Fruit fly (Drosophila melanogaster) whole organism, embryonic: ENCODE measurements around the gene msd1.

Experiments used
- B-H2 ChIP-seq: fragments of 200-800 bp; sonication (Bioruptor generic); optimal IDR thresholded peaks from 2 replicates; lab custom pipeline; 2018; ENCODE audit warnings: missing biosample characterization, mild to moderate bottlenecking, missing genetic modification characterization
- BEAF-32 ChIP-seq: fragments of 200-800 bp; sonication (Bioruptor generic); optimal IDR thresholded peaks from 3 replicates; lab custom pipeline; 2017; ENCODE audit warnings: missing biosample characterization, missing genetic modification characterization, mild to moderate bottlenecking, moderate library complexity, missing genetic modification reagents
- CG10147 ChIP-seq: fragments of 200-800 bp; sonication (Bioruptor generic); optimal IDR thresholded peaks from 2 replicates; lab custom pipeline; 2019; ENCODE audit warnings: missing biosample characterization, mild to moderate bottlenecking, missing genetic modification characterization, moderate library complexity
- CG10979 ChIP-seq: fragments of 200-800 bp; sonication (Bioruptor generic); optimal IDR thresholded peaks from 2 replicates; lab custom pipeline; 2018; ENCODE audit warnings: missing biosample characterization, mild to moderate bottlenecking, missing genetic modification characterization, moderate library complexity
- CG12744 ChIP-seq: fragments of 200-800 bp; sonication (Bioruptor generic); optimal IDR thresholded peaks from 2 replicates; lab custom pipeline; 2016; ENCODE audit warnings: missing biosample characterization, missing genetic modification characterization
- CG12942 ChIP-seq: fragments of 200-800 bp; sonication (Bioruptor generic); optimal IDR thresholded peaks from 3 replicates; lab custom pipeline; 2016; ENCODE audit warnings: missing biosample characterization, missing genetic modification characterization
- CG14014 ChIP-seq: fragments of 200-800 bp; sonication (Bioruptor generic); IDR thresholded peaks from 2 replicates; pipeline ENCODE4 v1.3.6; 2022; ENCODE audit warnings: missing biosample characterization, missing genetic modification characterization
- CG15073 ChIP-seq: fragments of 200-800 bp; sonication (Bioruptor generic); optimal IDR thresholded peaks from 2 replicates; lab custom pipeline; 2016; ENCODE audit warnings: missing biosample characterization, missing genetic modification characterization
- CG15479 ChIP-seq: fragments of 200-800 bp; sonication (Bioruptor generic); optimal IDR thresholded peaks from 3 replicates; lab custom pipeline; 2019; ENCODE audit warnings: missing biosample characterization, mild to moderate bottlenecking, missing genetic modification characterization, moderate library complexity
- CG15514 ChIP-seq: fragments of 200-800 bp; sonication (Bioruptor generic); optimal IDR thresholded peaks from 3 replicates; lab custom pipeline; 2017; ENCODE audit warnings: missing biosample characterization, missing genetic modification characterization, mild to moderate bottlenecking, moderate library complexity, missing genetic modification reagents
- CG16779 ChIP-seq: fragments of 200-800 bp; sonication (Bioruptor generic); IDR thresholded peaks from 2 replicates; pipeline ENCODE4 v1.3.6; 2022; ENCODE audit warnings: missing biosample characterization, missing genetic modification characterization
- CG18262 ChIP-seq: fragments of 200-800 bp; optimal IDR thresholded peaks from 3 replicates; lab custom pipeline; 2019; ENCODE audit warnings: missing biosample characterization, mild to moderate bottlenecking, missing genetic modification characterization, moderate library complexity
- CG18599 ChIP-seq: fragments of 200-800 bp; sonication (Bioruptor generic); optimal IDR thresholded peaks from 3 replicates; lab custom pipeline; 2017; ENCODE audit warnings: missing biosample characterization, missing genetic modification characterization, mild to moderate bottlenecking, moderate library complexity, missing genetic modification reagents
- CG18764 ChIP-seq: fragments of 200-800 bp; sonication (Bioruptor generic); optimal IDR thresholded peaks from 3 replicates; lab custom pipeline; 2016; ENCODE audit warnings: missing biosample characterization, missing genetic modification characterization
- CG3407 ChIP-seq: fragments of 200-800 bp; sonication (Bioruptor generic); optimal IDR thresholded peaks from 2 replicates; lab custom pipeline; 2018; ENCODE audit warnings: missing biosample characterization, mild to moderate bottlenecking, missing genetic modification characterization
- CG34224 ChIP-seq: fragments of 200-800 bp; sonication (Bioruptor generic); IDR thresholded peaks from 3 replicates; pipeline ENCODE4 v1.3.6; 2022; ENCODE audit warnings: missing biosample characterization, missing genetic modification characterization; ENCODE audit not compliant: partially characterized antibody
- CG6791 ChIP-seq: fragments of 200-800 bp; sonication (Bioruptor generic); IDR thresholded peaks from 3 replicates; pipeline ENCODE4 v1.3.6; 2022; ENCODE audit warnings: missing biosample characterization, missing genetic modification characterization; ENCODE audit not compliant: partially characterized antibody
- Dp ChIP-seq: fragments of 200-800 bp; sonication (Bioruptor generic); optimal IDR thresholded peaks from 2 replicates; lab custom pipeline; 2018; ENCODE audit warnings: missing biosample characterization, mild to moderate bottlenecking, missing genetic modification characterization, moderate library complexity
- Hmr ChIP-seq: fragments of 200-800 bp; sonication (Bioruptor generic); optimal IDR thresholded peaks from 3 replicates; lab custom pipeline; 2017; ENCODE audit warnings: mild to moderate bottlenecking, missing biosample characterization, missing genetic modification reagents, missing genetic modification characterization
- Lpt ChIP-seq: fragments of >200 bp; optimal IDR thresholded peaks from 2 replicates; lab custom pipeline; 2018; ENCODE audit warnings: missing biosample characterization, missing genetic modification characterization
- MBD-R2 ChIP-seq: fragments of 200-800 bp; sonication (Bioruptor generic); IDR thresholded peaks from 2 replicates; pipeline ENCODE4 v1.3.6; 2022; ENCODE audit warnings: missing biosample characterization, missing genetic modification characterization
- NC2α ChIP-seq: fragments of 200-800 bp; sonication (Bioruptor generic); optimal IDR thresholded peaks from 2 replicates; lab custom pipeline; 2016; ENCODE audit warnings: missing biosample characterization, missing genetic modification characterization
- NK7.1 ChIP-seq: fragments of 200-800 bp; sonication (Bioruptor generic); optimal IDR thresholded peaks from 3 replicates; lab custom pipeline; 2016; ENCODE audit warnings: missing biosample characterization, missing genetic modification characterization
- Opbp ChIP-seq: fragments of 200-800 bp; sonication (Bioruptor generic); IDR thresholded peaks from 3 replicates; pipeline ENCODE4 v1.3.6; 2022; ENCODE audit warnings: missing biosample characterization, missing genetic modification characterization; ENCODE audit not compliant: partially characterized antibody
- Rx ChIP-seq: fragments of 200-800 bp; sonication (Bioruptor generic); IDR thresholded peaks from 2 replicates; pipeline ENCODE4 v1.3.6; 2022; ENCODE audit warnings: missing biosample characterization, missing genetic modification characterization
- Taf1 ChIP-seq: fragments of 200-800 bp; sonication (Bioruptor generic); IDR thresholded peaks from 2 replicates; pipeline ENCODE4 v1.3.6; 2022; ENCODE audit warnings: missing biosample characterization, missing genetic modification characterization
- bbx ChIP-seq: fragments of 200-800 bp; sonication (Bioruptor generic); IDR thresholded peaks from 2 replicates; pipeline ENCODE4 v1.3.6; 2022; ENCODE audit warnings: missing biosample characterization, missing genetic modification characterization; ENCODE audit not compliant: partially characterized antibody
- ci ChIP-seq: fragments of 200-800 bp; sonication (Bioruptor generic); IDR thresholded peaks from 3 replicates; pipeline ENCODE4 v1.3.6; 2022; ENCODE audit warnings: missing biosample characterization, missing genetic modification characterization
- dati ChIP-seq: fragments of 200-800 bp; sonication (Bioruptor generic); IDR thresholded peaks from 2 replicates; pipeline ENCODE4 v1.3.6; 2022; ENCODE audit warnings: missing biosample characterization, missing genetic modification characterization
- dysf ChIP-seq: fragments of 200-800 bp; sonication (Bioruptor generic); IDR thresholded peaks from 3 replicates; pipeline ENCODE4 v1.3.6; 2022; ENCODE audit warnings: missing biosample characterization, missing genetic modification characterization
- emc ChIP-seq: fragments of 200-800 bp; sonication (Bioruptor generic); optimal IDR thresholded peaks from 2 replicates; lab custom pipeline; 2016; ENCODE audit warnings: missing biosample characterization, missing genetic modification characterization
- exex ChIP-seq: fragments of 200-800 bp; sonication (Bioruptor generic); optimal IDR thresholded peaks from 4 replicates; lab custom pipeline; 2018; ENCODE audit warnings: missing biosample characterization, mild to moderate bottlenecking, missing genetic modification characterization, moderate library complexity
- gsb-n ChIP-seq: fragments of 200-800 bp; sonication (Bioruptor generic); optimal IDR thresholded peaks from 3 replicates; lab custom pipeline; 2018; ENCODE audit warnings: missing biosample characterization, mild to moderate bottlenecking, missing genetic modification characterization
- her ChIP-seq: fragments of 200-800 bp; sonication (Bioruptor generic); optimal IDR thresholded peaks from 2 replicates; lab custom pipeline; 2016; ENCODE audit warnings: missing biosample characterization, missing genetic modification characterization
- hkb ChIP-seq, 2 experiments: fragments of 200-800 bp in 1 of 2; fragments of >200 bp in 1 of 2; sonication (Bioruptor generic) in 1 of 2; IDR thresholded peaks in 1 of 2; optimal IDR thresholded peaks in 1 of 2; 2 replicates each; pipeline versions ENCODE4 v1.3.6 to Lab custom; 2017 to 2022; ENCODE audit warnings: missing biosample characterization in 1 of 2, missing genetic modification characterization in 1 of 2
- lola ChIP-seq, 3 experiments: fragments of >200 bp in 2 of 3; fragments of 200-800 bp in 1 of 3; sonication (Bioruptor generic) in 1 of 3; optimal IDR thresholded peaks; 2 replicates each; lab custom pipeline; 2017 to 2019; ENCODE audit warnings: missing biosample characterization in 3 of 3, missing genetic modification characterization in 3 of 3, mild to moderate bottlenecking in 1 of 3, moderate library complexity in 1 of 3
- luna ChIP-seq: fragments of 200-800 bp; sonication (Bioruptor generic); optimal IDR thresholded peaks from 2 replicates; lab custom pipeline; 2016; ENCODE audit warnings: missing biosample characterization, missing genetic modification characterization
- maf-S ChIP-seq: fragments of 200-800 bp; sonication (Bioruptor generic); optimal IDR thresholded peaks from 2 replicates; lab custom pipeline; 2016; ENCODE audit warnings: missing biosample characterization, missing genetic modification characterization
- mirr ChIP-seq: fragments of 200-800 bp; sonication (Bioruptor generic); optimal IDR thresholded peaks from 3 replicates; lab custom pipeline; 2018; ENCODE audit warnings: missing biosample characterization, mild to moderate bottlenecking, missing genetic modification characterization
- nom ChIP-seq: fragments of 200-800 bp; sonication (Bioruptor generic); optimal IDR thresholded peaks from 2 replicates; lab custom pipeline; 2017; ENCODE audit warnings: missing biosample characterization, missing genetic modification characterization, mild to moderate bottlenecking, moderate library complexity, missing genetic modification reagents
- p53 ChIP-seq: fragments of 200-800 bp; sonication (Bioruptor generic); optimal IDR thresholded peaks from 2 replicates; lab custom pipeline; 2016; ENCODE audit warnings: missing biosample characterization, missing genetic modification characterization
- pho ChIP-seq: fragments of 200-800 bp; sonication (Bioruptor generic); optimal IDR thresholded peaks from 2 replicates; lab custom pipeline; 2016; ENCODE audit warnings: missing biosample characterization, missing genetic modification characterization
- pum ChIP-seq: fragments of 200-800 bp; sonication (Bioruptor generic); optimal IDR thresholded peaks from 2 replicates; lab custom pipeline; 2016; ENCODE audit warnings: missing biosample characterization, missing genetic modification characterization
- rib ChIP-seq: fragments of 200-800 bp; sonication (Bioruptor generic); IDR thresholded peaks from 2 replicates; pipeline ENCODE4 v1.3.6; 2022; ENCODE audit warnings: missing biosample characterization, missing genetic modification characterization
- salm ChIP-seq: fragments of 200-800 bp; sonication (Bioruptor generic); optimal IDR thresholded peaks from 2 replicates; lab custom pipeline; 2018; ENCODE audit warnings: missing biosample characterization, mild to moderate bottlenecking, missing genetic modification characterization
- sens ChIP-seq: fragments of 200-800 bp; sonication (Bioruptor generic); peaks from one replicate; lab custom pipeline; 2016; ENCODE audit warnings: missing biosample characterization, missing genetic modification characterization
- ttk ChIP-seq: fragments of 200-800 bp; sonication (Bioruptor generic); IDR thresholded peaks from 2 replicates; pipeline ENCODE4 v2.1.2; 2022; ENCODE audit warnings: missing biosample characterization, missing genetic modification characterization
- unpg ChIP-seq: fragments of 200-800 bp; sonication (Bioruptor generic); optimal IDR thresholded peaks from 3 replicates; lab custom pipeline; 2018; ENCODE audit warnings: missing biosample characterization, mild to moderate bottlenecking, missing genetic modification characterization, moderate library complexity
- zen2 ChIP-seq: fragments of 200-800 bp; sonication (Bioruptor generic); IDR thresholded peaks from 3 replicates; pipeline ENCODE4 v1.3.6; 2022; ENCODE audit warnings: missing biosample characterization, missing genetic modification characterization; ENCODE audit not compliant: partially characterized antibody
- zfh1 ChIP-seq: fragments of 200-800 bp; sonication (Bioruptor generic); IDR thresholded peaks from 3 replicates; pipeline ENCODE4 v1.3.6; 2022; ENCODE audit warnings: missing biosample characterization, missing genetic modification characterization

msd1 gene

DNA sequence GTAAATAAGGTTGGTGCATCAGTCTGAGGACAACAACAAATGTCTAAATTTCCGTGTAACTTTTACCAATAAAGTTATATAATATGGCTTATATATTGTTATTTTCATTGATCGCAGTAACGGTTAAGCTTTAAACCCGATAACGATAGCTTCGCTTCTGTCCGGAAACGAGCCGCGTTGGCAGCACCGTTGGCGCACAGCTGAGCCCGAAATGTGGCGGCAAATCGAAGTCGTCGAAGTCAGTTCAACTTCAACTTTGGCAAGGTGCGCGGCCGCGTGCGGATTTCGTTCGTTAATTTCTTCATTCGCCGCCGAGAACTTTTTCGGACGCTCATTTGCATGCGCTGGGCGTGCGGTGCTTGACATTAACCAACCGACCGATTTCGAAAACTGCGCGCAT lies 13.3 kb upstream of the msd1 start, which contains the start of gene Myo61F (continued):
- TF ChIP-seq CG6791 (peak; percentile 66), ttk (no peak), nom (GFP tag; lab: Kevin White, UChicago) (peak; percentile 34), Taf1 (no peak), Hmr (no peak), CG10147 (GFP tag; lab: Kevin White, UChicago) (no peak), p53 (GFP tag; lab: Kevin White, UChicago) (no peak), exex (no peak), CG34224 (GFP tag; lab: Robert Waterston, UW) (peak; percentile 61; the same call in 1 of the 3 replicates), zen2 (GFP tag; lab: Robert Waterston, UW) (0 out of 3 replicates have a peak, but pooled peaks have one; percentile 7), luna (GFP tag; lab: Kevin White, UChicago) (no peak), Opbp (0 out of 3 replicates have a peak, but pooled peaks have one; percentile 34), BEAF-32 (GFP tag; lab: Kevin White, UChicago) (peak; percentile 21), B-H2 (GFP tag; lab: Kevin White, UChicago) (peak; percentile 32), CG14014 (GFP tag; lab: Robert Waterston, UW) (no peak), CG15514 (GFP tag; lab: Kevin White, UChicago) (peak; percentile 63), her (GFP tag; lab: Kevin White, UChicago) (no peak), Dp (GFP tag; lab: Kevin White, UChicago) (peak; percentile 86), CG12942 (no peak), unpg (GFP tag; lab: Kevin White, UChicago) (no peak), CG3407 (GFP tag; lab: Kevin White, UChicago) (no peak), pho (no peak), NC2α (GFP tag; lab: Kevin White, UChicago) (no peak), Lpt (GFP tag; lab: Kevin White, UChicago) (no peak), ci (peak; percentile 34; the same call in 1 of the 3 replicates), CG18764 (GFP tag; lab: Kevin White, UChicago) (no peak), dysf (GFP tag; lab: Robert Waterston, UW) (0 out of 3 replicates have a peak, but pooled peaks have one; percentile 23), CG16779 (no peak), CG15073 (GFP tag; lab: Kevin White, UChicago) (no peak), maf-S (GFP tag; lab: Kevin White, UChicago) (no peak), emc (GFP tag; lab: Kevin White, UChicago) (no peak), CG18262 (no peak), CG10979 (tag; lab: Kevin White, UChicago) (no peak), CG12744 (no peak), NK7.1 (GFP tag; lab: Kevin White, UChicago) (no peak), salm (tag; lab: Kevin White, UChicago) (no peak), CG15479 (no peak), sens (GFP tag; lab: Kevin White, UChicago) (peak; percentile 27), hkb (optimal IDR thresholded peaks at IDR 0.05; lab: Kevin White, UChicago) (no peak), hkb (GFP tag; IDR thresholded peaks at IDR 0.05; lab: Robert Waterston, UW) (no peak), Rx (GFP tag; lab: Robert Waterston, UW) (no peak), dati (GFP tag; lab: Robert Waterston, UW) (no peak), MBD-R2 (GFP tag; lab: Robert Waterston, UW) (peak; percentile 59), mirr (GFP tag; lab: Kevin White, UChicago) (no peak), zfh1 (GFP tag; lab: Robert Waterston, UW) (no peak), gsb-n (tag; lab: Kevin White, UChicago) (no peak), rib (GFP tag; lab: Robert Waterston, UW) (no peak), bbx (GFP tag; lab: Robert Waterston, UW) (peak; percentile 64; the same call in 1 of the 2 replicates), pum (no peak), lola (GFP tag; optimal IDR thresholded peaks at IDR 0.05; lab: Kevin White, UChicago) (no peak), CG18599 (GFP tag; lab: Kevin White, UChicago) (no peak)
